Worm (Caenorhabditis elegans) whole organism, young adult: ENCODE results near the gene M162.15.

ENCODE experiments used
- Y53G8AR.9 ChIP-seq: fragments of 200-800 bp; sonication (Bioruptor generic); conservative IDR thresholded peaks from 2 replicates; pipeline ENCODE4 v1.3.6; 2022; ENCODE audit warnings: missing genetic modification reagents, missing genetic modification characterization, missing compliant biosample characterization
- efl-1 ChIP-seq: fragments of 150-350 bp; optimal IDR thresholded peaks from 2 replicates; lab custom pipeline; 2014; ENCODE audit warnings: missing biosample characterization, missing genetic modification reagents, missing genetic modification characterization

DNA sequence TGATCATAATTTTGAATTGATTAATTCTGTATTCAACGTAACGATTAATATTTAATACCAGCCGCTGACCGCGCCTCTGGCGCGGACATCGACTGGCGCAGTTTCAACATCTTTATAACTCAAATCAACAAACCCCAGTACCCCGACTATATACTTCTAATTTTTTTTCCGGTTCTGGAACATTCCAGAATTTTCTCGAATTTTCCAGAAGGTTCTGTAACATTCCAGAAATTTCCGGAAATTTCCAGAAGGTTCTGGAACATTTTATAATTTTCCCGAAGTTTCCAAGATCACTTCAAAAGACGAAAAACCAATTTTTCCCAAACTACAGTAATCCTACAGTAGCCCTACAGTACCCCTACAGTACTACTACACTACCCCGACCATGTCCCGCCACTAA is 7.7 kb upstream of the M162.15 start:
- TF ChIP-seq efl-1: no peak
- no peak for TF ChIP-seq Y53G8AR.9 (GFP tag; lab: Robert Waterston, UW)
